Fruit fly (Drosophila melanogaster): ENCODE measurements around the gene Mks1.

The Mks1 gene

DNA sequence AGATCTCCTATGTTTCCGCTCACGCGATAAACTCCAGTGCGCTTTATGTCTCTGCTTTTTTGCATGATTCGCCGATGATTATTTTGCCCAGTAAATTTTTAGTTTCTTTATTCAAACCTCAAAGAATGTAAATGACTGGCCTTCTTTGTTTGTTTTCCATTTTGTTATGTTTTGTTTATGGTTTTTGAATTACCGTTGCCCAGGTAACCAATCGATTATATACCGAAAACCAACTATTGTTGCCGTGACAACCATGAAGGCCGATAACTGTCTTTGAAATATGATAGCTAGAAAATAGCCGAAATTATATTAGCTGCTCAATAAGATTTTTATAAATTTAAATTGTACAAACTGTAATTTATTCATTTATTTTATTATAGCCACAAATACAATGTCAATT lies at the start of gene Mks1:
Gene Mks1 (minus strand): TSS at position 101 of the 400 bp plus-strand sequence.
- TF ChIP-seq CG8478 (optimal IDR thresholded peaks at IDR 0.05), result no peak
- no peak for TF ChIP-seq CTCF (optimal IDR thresholded peaks at IDR 0.05)

DNA sequence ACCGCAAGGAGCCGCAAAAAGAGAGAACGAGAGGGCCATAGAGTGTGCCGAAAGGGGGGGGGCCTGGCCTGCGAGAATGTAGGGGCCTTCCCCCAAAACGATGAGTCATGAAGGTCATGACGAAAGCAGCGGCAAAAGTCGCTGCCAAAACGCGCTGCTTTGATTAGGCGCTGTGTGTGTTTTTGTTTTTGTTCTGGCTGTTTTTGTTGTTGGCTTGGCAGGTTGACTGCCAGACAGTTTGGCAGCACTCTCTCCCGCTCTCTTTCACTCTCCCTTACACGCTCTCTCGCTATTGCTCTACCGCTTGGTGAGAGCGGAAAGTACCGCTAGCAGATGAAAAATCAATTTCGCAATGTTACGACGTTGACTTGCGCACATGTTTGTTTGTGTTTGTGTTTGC lies 49.7 kb upstream of the Mks1 start:
- TF ChIP-seq CG8478 (optimal IDR thresholded peaks at IDR 0.05), result no peak
- no peak for TF ChIP-seq CTCF (optimal IDR thresholded peaks at IDR 0.05)

DNA sequence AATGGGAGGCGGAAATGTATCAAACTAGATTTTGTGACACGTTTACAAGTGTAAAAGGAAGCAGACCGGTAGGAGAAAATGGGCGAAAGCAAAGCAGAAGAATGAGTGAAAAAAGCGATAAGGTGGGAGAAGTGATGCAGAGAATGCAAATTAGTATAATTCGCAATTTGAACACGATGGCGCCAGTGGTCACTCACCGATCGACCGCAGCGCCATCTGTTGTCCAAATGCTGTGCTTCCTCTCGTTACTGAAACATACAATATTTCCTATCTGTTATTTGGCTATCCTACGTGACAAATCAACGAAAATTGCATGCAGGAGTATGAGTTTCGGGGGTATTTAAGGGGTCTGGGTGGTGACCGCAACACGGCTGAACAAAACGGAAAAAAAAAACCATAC lies 44.4 kb upstream of the Mks1 start:
- TF ChIP-seq CG8478 (optimal IDR thresholded peaks at IDR 0.05), result no peak
- TF ChIP-seq CTCF (optimal IDR thresholded peaks at IDR 0.05), result peak; percentile 78 to 85

DNA sequence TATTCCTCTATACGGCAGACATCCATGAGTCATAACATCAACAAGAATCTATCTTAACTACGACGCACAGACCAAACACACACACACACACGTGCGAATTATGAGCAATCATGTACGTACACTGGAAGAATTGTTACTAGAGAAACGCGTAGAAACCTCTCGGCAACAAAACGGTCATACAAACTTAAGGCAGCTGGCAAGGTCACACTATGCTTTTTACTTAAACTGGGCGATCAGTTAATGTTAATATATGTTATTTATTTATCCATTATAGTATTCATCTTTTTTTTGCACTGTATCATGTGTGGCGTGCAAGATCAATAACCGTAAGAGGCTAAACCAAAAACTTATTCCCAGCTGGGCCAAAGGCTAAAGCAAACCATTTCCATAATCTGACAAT lies 42.8 kb upstream of the Mks1 start:
- no peak for TF ChIP-seq CTCF (optimal IDR thresholded peaks at IDR 0.05)
- TF ChIP-seq CG8478 (optimal IDR thresholded peaks at IDR 0.05), result no peak

DNA sequence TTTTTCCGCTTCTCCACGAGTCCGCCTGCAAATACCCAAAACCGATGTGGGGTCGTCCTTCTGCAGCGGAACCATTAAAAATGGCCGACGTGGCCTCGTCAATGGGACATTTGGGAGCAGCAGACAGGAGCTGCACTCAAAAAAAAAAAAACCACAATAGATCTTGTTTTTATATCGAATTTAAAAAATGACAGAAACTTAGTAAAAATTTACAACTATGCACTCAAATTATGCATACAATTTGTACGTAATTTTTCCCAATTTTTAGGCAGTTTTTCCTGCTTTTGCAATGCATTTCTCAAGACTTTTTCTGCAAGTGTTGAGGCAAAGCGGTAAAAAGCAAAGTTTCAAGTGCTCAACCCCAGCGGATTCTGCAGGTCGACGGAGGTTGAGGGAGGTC lies 37.2 kb upstream of the Mks1 start:
- TF ChIP-seq CTCF (optimal IDR thresholded peaks at IDR 0.05) (no peak), CG8478 (optimal IDR thresholded peaks at IDR 0.05) (no peak)

DNA sequence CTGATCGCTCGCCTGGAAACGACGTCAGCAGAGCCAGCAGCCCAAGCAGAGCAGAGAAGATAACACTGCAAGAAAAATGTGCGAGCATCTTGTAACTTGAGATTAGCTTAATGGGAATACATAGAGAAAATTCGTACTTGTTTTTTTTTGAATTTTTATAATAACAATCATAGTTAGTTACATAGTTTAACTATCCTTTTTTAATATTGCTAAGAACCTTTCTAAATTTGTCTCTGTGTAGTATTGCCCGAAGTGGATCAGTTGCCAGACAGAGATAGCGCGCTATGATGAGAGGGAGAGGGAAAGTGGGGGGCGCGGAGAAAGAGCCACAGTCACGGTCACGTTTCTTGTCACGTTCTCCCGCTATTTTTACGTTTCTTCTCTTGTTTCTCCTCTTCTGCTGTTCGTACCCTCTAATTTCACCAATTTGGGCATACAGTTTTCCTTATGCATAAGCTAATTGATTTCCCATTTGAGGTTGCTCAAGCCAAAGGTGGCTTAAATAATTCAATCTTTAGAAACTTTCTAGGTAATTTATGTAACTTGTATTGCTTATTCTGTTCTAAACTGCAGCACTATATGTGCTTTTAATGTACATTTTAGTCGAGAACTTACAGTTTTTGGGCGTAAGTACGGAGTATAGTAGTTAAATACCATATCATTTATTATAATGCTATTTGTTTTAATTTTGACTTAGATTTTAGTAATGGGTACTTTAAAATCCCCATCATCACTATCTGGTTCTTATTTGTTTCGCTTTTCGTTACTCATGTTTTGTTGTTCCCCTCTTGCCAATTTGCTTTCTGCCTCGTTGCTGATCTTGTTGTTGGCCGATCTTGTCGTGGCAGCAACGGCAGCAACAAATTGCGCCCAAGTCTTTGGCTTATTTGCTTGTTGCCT lies 14.6 kb upstream of the Mks1 start:
- no peak for TF ChIP-seq CTCF (optimal IDR thresholded peaks at IDR 0.05)
- no peak for TF ChIP-seq CG8478 (optimal IDR thresholded peaks at IDR 0.05)

DNA sequence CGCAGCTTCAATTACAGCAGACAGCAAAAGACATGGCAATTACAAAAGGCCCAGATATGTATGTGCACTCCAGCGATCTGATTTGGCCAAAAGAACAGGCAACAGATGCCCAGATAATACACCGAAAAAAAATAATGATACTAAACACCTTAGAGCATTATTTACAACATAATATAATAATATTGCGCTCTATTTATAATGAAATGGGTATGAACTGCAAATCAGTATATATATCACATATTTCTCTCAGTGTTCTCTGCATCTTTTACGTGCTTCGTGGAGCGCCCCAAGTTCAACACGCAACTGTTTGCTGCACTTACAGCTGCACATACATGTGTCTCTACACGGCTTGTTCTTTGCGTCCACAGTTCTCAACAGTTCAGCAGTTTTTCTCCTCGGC lies 11.2 kb upstream of the Mks1 start:
- TF ChIP-seq CTCF (optimal IDR thresholded peaks at IDR 0.05) (no peak), CG8478 (optimal IDR thresholded peaks at IDR 0.05) (no peak)

DNA sequence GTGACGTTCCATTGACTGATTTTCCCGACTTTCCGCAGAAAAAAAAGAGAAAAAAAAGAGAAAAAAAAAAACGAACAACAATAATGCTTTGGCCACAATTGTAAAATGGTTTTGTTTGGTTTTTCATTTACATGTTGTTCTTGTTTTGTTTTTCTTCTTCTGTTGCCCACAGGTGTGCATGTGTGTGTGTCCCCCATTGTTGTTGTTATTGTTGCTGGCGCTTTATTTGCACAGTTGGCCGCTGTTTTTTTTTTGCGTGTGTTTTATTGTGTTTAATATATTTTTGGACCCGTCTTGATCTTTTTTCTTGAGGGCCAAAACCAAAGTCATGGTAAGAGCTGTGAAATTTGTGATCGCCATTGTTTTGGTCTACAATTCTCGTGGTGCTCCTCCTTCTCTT lies 1.7 kb upstream of the Mks1 start:
- TF ChIP-seq CTCF (optimal IDR thresholded peaks at IDR 0.05), result no peak
- no peak for TF ChIP-seq CG8478 (optimal IDR thresholded peaks at IDR 0.05)

DNA sequence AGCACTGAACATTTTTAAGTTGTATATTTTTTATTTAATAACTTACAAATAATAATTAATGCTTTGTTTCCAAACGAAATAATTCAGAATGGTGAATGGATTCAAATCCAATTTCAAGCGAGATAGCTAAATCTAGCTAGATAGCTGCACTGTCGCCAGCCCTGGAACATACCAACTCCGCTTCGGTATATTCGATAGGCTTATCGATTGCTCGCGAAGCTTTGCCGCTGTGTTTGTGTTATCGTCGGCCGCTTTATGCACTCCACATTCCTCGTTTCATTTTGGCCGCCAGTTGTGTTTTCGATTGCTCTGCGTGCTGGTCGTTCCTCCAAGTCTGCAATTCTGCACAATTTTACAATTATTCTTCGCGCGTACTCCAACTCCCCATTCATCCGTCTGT lies 533 bp upstream of the Mks1 start, which contains the start of gene mdu:
Gene mdu (plus strand): TSS at position 259 of the 400 bp plus-strand sequence.
- TF ChIP-seq CTCF (optimal IDR thresholded peaks at IDR 0.05) (no peak), CG8478 (optimal IDR thresholded peaks at IDR 0.05) (no peak)

DNA sequence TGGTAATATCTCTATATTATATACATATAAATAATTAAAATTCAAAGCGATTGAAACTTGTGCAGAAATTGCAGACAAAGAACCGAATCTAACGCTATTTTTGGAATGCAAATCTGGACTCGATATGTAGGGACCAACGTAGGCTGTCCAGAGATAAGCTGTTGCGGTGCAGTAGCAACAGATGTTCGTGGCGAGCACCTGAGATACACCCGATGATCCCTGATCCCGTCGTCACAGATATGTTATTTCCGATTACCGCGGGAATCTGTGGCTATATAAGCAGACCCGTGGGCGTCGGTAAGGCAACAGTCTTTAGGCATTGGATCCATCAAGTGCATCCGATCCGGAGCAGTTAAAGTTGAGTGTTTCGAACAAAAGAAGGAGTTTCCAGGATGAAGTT lies 6.4 kb downstream of the Mks1 start, which contains the start of gene Lsp1alpha:
Gene Lsp1alpha (plus strand): TSS at position 301 of the 400 bp plus-strand sequence.
- TF ChIP-seq CG8478 (optimal IDR thresholded peaks at IDR 0.05), result no peak
- TF ChIP-seq CTCF (optimal IDR thresholded peaks at IDR 0.05), result no peak

DNA sequence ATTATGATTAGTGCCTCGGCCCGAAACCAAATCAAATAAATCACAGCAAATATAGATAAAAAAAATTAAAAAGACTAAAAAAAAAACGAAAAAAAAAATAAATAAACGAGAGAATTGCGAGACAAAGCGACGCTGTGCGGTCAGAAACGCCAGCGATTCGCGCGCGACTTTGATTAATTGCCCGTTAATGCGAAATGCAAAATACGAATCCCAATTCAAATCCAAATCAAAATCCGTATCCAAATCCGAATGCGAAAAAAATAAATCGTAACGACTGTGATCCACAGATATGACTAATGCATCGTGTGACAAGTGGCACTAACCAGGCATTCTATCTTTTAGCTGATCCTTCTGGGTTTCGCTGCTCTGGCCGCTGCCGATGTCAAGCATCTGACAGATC lies 8.9 kb downstream of the Mks1 start:
- no peak for TF ChIP-seq CG8478 (optimal IDR thresholded peaks at IDR 0.05)
- no peak for TF ChIP-seq CTCF (optimal IDR thresholded peaks at IDR 0.05)

DNA sequence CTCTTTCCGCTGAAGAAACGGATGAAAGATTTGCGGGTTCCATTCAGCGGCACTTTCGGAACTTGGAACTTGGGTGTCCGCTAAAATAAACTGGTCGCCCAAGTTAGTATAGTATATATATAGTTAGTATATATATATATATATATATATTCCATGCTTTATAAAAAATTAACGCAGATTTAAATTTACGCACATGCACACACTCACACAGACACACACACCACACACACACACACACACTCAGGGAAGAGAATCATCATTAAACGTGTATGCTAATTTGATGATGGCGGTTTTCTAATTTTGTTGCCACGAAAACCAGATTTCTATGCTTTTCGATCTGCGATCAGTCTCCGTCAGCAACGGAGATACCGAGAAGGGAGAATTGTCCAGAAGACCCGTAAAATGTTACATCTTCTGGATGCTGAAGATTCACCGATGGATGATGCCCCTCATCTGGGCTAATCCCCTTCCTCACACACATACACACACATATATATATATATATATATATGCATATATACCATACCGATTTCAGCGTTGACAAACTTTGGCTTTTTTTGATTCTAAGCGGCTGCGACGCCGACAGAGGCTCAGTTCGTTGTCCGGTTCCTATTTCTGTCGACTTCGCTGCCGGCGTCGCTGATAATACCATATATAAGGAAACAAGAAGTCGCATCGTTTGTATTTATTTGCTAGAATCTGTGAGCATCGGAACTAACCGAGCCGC lies 9.9 kb downstream of the Mks1 start, which contains the start of gene Cpr11A:
Gene Cpr11A (plus strand): TSS at position 677 of the 727 bp plus-strand sequence.
- TF ChIP-seq CG8478 (optimal IDR thresholded peaks at IDR 0.05) (no peak), CTCF (optimal IDR thresholded peaks at IDR 0.05) (no peak)

DNA sequence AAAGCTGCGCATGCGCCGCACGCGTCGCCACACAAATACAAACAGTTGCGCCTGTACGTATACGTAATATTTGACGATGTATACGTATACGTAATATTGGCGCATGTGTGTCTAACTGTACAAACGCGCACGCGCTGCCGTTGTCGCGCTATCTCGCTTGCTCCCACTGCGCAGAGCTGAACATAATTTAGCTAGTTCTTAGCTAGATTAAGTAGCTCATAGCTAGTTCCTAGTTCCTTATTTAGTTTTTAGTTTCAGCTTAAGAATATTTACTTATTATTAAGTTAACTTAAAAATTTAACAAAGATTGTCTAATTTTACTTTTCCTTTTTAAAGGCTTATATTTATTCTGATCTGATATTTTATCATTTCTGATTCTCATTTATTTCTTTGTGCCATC lies 16.1 kb downstream of the Mks1 start:
- TF ChIP-seq CTCF (optimal IDR thresholded peaks at IDR 0.05) (no peak), CG8478 (optimal IDR thresholded peaks at IDR 0.05) (no peak)

DNA sequence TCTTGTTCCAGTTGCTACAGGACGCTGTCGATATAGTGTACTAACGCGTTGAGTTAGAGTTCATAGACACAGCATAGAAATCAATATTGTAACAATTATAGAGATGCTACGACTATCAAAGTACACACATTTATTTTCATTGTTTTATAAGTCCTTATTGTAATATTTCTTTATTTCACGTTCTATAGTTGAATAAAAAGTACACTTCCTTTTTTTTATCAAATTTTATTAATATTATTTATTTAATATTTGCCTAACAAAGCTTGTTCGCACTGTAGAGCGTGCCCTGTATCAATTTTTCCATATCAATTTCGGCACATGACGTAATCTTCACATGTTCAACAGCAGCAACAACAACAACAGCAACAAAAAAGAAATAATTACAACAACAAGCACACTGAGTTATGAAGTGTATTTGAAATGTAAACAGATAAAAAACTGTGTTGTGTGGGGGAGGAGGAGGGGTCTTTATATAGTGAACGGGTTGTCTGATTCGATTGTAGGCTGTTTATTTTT lies 22.4 kb downstream of the Mks1 start:
- TF ChIP-seq CG8478 (optimal IDR thresholded peaks at IDR 0.05) (no peak), CTCF (optimal IDR thresholded peaks at IDR 0.05) (no peak)

DNA sequence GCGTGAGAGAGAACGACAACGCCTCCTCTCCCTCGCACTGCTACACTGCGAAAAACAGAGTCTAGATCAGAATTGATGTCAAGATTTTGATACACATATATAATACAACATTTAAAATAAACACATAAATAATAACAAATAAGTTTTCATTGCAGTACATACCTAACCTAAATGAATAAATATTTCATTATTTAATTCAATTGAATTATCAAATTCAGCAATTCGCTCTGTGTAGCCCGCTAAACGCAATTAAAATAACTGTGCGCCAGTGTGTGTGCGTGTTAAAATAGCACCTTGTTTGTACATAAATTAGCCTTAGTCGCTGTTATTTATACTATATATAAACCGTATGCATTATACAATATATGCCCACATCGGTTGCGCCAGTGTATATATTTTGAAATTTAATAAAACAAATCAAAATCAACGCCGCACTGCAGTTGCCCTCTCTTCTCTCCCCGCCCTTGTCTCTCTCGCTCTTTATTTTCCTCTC lies 24.1 kb downstream of the Mks1 start:
- TF ChIP-seq CG8478 (optimal IDR thresholded peaks at IDR 0.05) (no peak), CTCF (optimal IDR thresholded peaks at IDR 0.05) (no peak)

Data from S2 (cell line).